Worm (Caenorhabditis elegans) whole organism, L2 larva: ENCODE measurements around the gene ZK1127.13.

Source experiments
- C34F6.9 ChIP-seq: fragments of 150-350 bp; optimal IDR thresholded peaks from 2 replicates; lab custom pipeline; 2014; ENCODE audit warnings: missing biosample characterization, missing genetic modification characterization
- R02D3.7 ChIP-seq: fragments of 150-350 bp; optimal IDR thresholded peaks from 2 replicates; lab custom pipeline; 2014; ENCODE audit warnings: missing biosample characterization, missing genetic modification characterization
- ZK546.5 ChIP-seq: sonication (generic microtip); optimal IDR thresholded peaks from 2 replicates; lab custom pipeline; 2017; ENCODE audit warnings: missing biosample characterization, missing genetic modification characterization
- alr-1 ChIP-seq: fragments of 150-350 bp; optimal IDR thresholded peaks from 2 replicates; lab custom pipeline; 2014; ENCODE audit warnings: missing biosample characterization, missing genetic modification characterization
- aly-2 ChIP-seq: fragments of 150-350 bp; optimal IDR thresholded peaks from 2 replicates; lab custom pipeline; 2014; ENCODE audit warnings: missing biosample characterization, missing genetic modification characterization
- ama-1 ChIP-seq: fragments of 150-350 bp; optimal IDR thresholded peaks from 2 replicates; lab custom pipeline; 2018; ENCODE audit warnings: inconsistent platforms
- blmp-1 ChIP-seq: sonication (generic microtip); optimal IDR thresholded peaks from 2 replicates; lab custom pipeline; 2017; ENCODE audit warnings: missing genetic modification characterization, mild to moderate bottlenecking, missing compliant biosample characterization, antibody characterized with exemption, moderate library complexity; ENCODE audit not compliant: insufficient read depth
- ceh-16 ChIP-seq: fragments of 150-350 bp; optimal IDR thresholded peaks from 2 replicates; lab custom pipeline; 2014; ENCODE audit warnings: missing biosample characterization, missing genetic modification characterization
- crh-2 ChIP-seq: sonication (generic microtip); optimal IDR thresholded peaks from 2 replicates; lab custom pipeline; 2017; ENCODE audit warnings: missing biosample characterization, missing genetic modification characterization
- dmd-4 ChIP-seq: sonication (generic microtip); optimal IDR thresholded peaks from 2 replicates; lab custom pipeline; 2017; ENCODE audit warnings: missing biosample characterization, missing genetic modification characterization
- elt-1 ChIP-seq: fragments of 150-350 bp; optimal IDR thresholded peaks from 2 replicates; lab custom pipeline; 2014; ENCODE audit warnings: missing biosample characterization, missing genetic modification characterization
- elt-3 ChIP-seq: sonication (generic microtip); optimal IDR thresholded peaks from 2 replicates; lab custom pipeline; 2017; ENCODE audit warnings: missing biosample characterization, missing genetic modification characterization
- fos-1 ChIP-seq: fragments of 150-350 bp; optimal IDR thresholded peaks from 2 replicates; lab custom pipeline; 2014; ENCODE audit warnings: missing biosample characterization, missing genetic modification characterization
- gmeb-1 ChIP-seq: fragments of 150-350 bp; optimal IDR thresholded peaks from 2 replicates; lab custom pipeline; 2014; ENCODE audit warnings: missing biosample characterization, missing genetic modification characterization
- mab-5 ChIP-seq: fragments of 150-350 bp; optimal IDR thresholded peaks from 2 replicates; lab custom pipeline; 2014; ENCODE audit warnings: missing biosample characterization, missing genetic modification characterization
- mdl-1 ChIP-seq, 2 experiments: fragments of 150-350 bp in 1 of 2; sonication (generic microtip) in 1 of 2; optimal IDR thresholded peaks; 2 replicates each; lab custom pipeline; 2017; ENCODE audit warnings: missing biosample characterization in 2 of 2, missing genetic modification characterization in 2 of 2
- nhr-10 ChIP-seq: sonication (generic microtip); optimal IDR thresholded peaks from 2 replicates; lab custom pipeline; 2017; ENCODE audit warnings: missing biosample characterization, missing genetic modification characterization
- nhr-129 ChIP-seq: fragments of 150-350 bp; optimal IDR thresholded peaks from 2 replicates; lab custom pipeline; 2014; ENCODE audit warnings: missing biosample characterization, missing genetic modification characterization
- nhr-21 ChIP-seq: fragments of 150-350 bp; optimal IDR thresholded peaks from 2 replicates; lab custom pipeline; 2014; ENCODE audit warnings: missing biosample characterization, missing genetic modification characterization
- nhr-23 ChIP-seq: fragments of 150-350 bp; optimal IDR thresholded peaks from 2 replicates; lab custom pipeline; 2014; ENCODE audit warnings: missing biosample characterization, missing genetic modification reagents, missing genetic modification characterization
- nhr-25 ChIP-seq: fragments of 150-350 bp; sonication (generic microtip); optimal IDR thresholded peaks from 3 replicates; lab custom pipeline; 2014; ENCODE audit warnings: missing biosample characterization, missing genetic modification characterization
- nhr-6 ChIP-seq: fragments of 150-350 bp; optimal IDR thresholded peaks from 2 replicates; lab custom pipeline; 2014; ENCODE audit warnings: missing biosample characterization, missing genetic modification characterization
- peb-1 ChIP-seq: fragments of 150-350 bp; optimal IDR thresholded peaks from 2 replicates; lab custom pipeline; 2014; ENCODE audit warnings: missing biosample characterization, missing genetic modification characterization
- sem-4 ChIP-seq: fragments of 150-350 bp; optimal IDR thresholded peaks from 2 replicates; lab custom pipeline; 2014; ENCODE audit warnings: missing biosample characterization, missing genetic modification reagents, missing genetic modification characterization
- skn-1 ChIP-seq: sonication (generic microtip); optimal IDR thresholded peaks from 2 replicates; lab custom pipeline; 2017; ENCODE audit warnings: missing biosample characterization, missing genetic modification characterization
- sma-9 ChIP-seq, 2 experiments: fragments of 150-350 bp in 1 of 2; sonication (generic microtip) in 1 of 2; optimal IDR thresholded peaks; 2 replicates each; lab custom pipeline; 2014 to 2016; ENCODE audit warnings: missing genetic modification characterization in 2 of 2, mild to moderate bottlenecking in 1 of 2, missing biosample characterization in 1 of 2, missing compliant biosample characterization in 1 of 2, missing genetic modification reagents in 1 of 2, moderate library complexity in 1 of 2
- snpc-4 ChIP-seq: fragments of 150-350 bp; optimal IDR thresholded peaks from 2 replicates; lab custom pipeline; 2014; ENCODE audit warnings: missing biosample characterization, missing genetic modification characterization
- unc-39 ChIP-seq: fragments of 150-350 bp; optimal IDR thresholded peaks from 2 replicates; lab custom pipeline; 2014; ENCODE audit warnings: missing biosample characterization, missing genetic modification characterization
- zag-1 ChIP-seq: fragments of 150-350 bp; optimal IDR thresholded peaks from 2 replicates; lab custom pipeline; 2014; ENCODE audit warnings: missing biosample characterization, missing genetic modification characterization
- ztf-1 ChIP-seq: fragments of 200-800 bp; sonication (Bioruptor generic); conservative IDR thresholded peaks from 2 replicates; pipeline ENCODE4 v1.3.6; 2022; ENCODE audit warnings: missing genetic modification characterization, missing compliant biosample characterization
- ztf-4 ChIP-seq: fragments of 150-350 bp; optimal IDR thresholded peaks from 2 replicates; lab custom pipeline; 2014; ENCODE audit warnings: missing biosample characterization, missing genetic modification characterization

ZK1127.13 gene

ce11 chrII:7060791-7061190 is 7.7 kb downstream of the ZK1127.13 start:
- TF ChIP-seq nhr-10 (tag; lab: Kevin White, UChicago) (no peak), nhr-6 (tag; lab: Kevin White, UChicago) (no peak), ztf-1 (GFP tag; lab: Robert Waterston, UW) (no peak), sem-4 (tag; lab: Kevin White, UChicago) (no peak), skn-1 (tag; lab: Kevin White, UChicago) (peak; percentile 87), snpc-4 (tag; lab: Kevin White, UChicago) (no peak)

ce11 chrII:7061730-7062129 is 8.6 kb downstream of the ZK1127.13 start, which contains the start of gene acs-6:
acs-6 (plus strand) TSS chrII:7062030.
- no peak for TF ChIP-seq zag-1 (tag; lab: Kevin White, UChicago)
- no peak for TF ChIP-seq elt-1 (tag; lab: Kevin White, UChicago)
- TF ChIP-seq C34F6.9 (tag; lab: Kevin White, UChicago), result no peak
- no peak for TF ChIP-seq nhr-21
- no peak for TF ChIP-seq alr-1 (tag; lab: Kevin White, UChicago)
- no peak for TF ChIP-seq ZK546.5 (tag; lab: Kevin White, UChicago)
- TF ChIP-seq nhr-25 (tag; lab: Kevin White, UChicago), result no peak
- no peak for TF ChIP-seq R02D3.7 (tag; lab: Kevin White, UChicago)
- no peak for TF ChIP-seq unc-39 (tag; lab: Kevin White, UChicago)

ce11 chrII:7065391-7065790 is 12.3 kb downstream of the ZK1127.13 start, which contains the start of gene nos-2:
nos-2 (plus strand) TSS chrII:7065618.
- no peak for TF ChIP-seq ceh-16 (tag; lab: Kevin White, UChicago)
- no peak for TF ChIP-seq ztf-4

- TF ChIP-seq dmd-4 (tag; lab: Kevin White, UChicago) (no peak), snpc-4 (tag; lab: Kevin White, UChicago) (no peak), aly-2 (tag; lab: Kevin White, UChicago) (no peak), nhr-129 (tag; lab: Kevin White, UChicago) (no peak), ztf-1 (GFP tag; lab: Robert Waterston, UW) (no peak), peb-1 (tag; lab: Kevin White, UChicago) (no peak), nhr-23 (no peak), sma-9 (GFP tag; optimal IDR thresholded peaks at IDR 0.05; lab: Kevin White, UChicago) (no peak), sma-9 (tag; optimal IDR thresholded peaks at IDR 0.05; lab: Kevin White, UChicago) (no peak), nhr-10 (tag; lab: Kevin White, UChicago) (no peak)
- TF ChIP-seq, all 48 proteins: peak for 0
These were observed 16.8 kb downstream of the ZK1127.13 start, which contains the start of gene him-14 for ce11 chrII:7069866-7070265. him-14 (minus strand) TSS chrII:7069966.

ce11 chrII:7070434-7070833 is 17.3 kb downstream of the ZK1127.13 start:
- TF ChIP-seq gmeb-1 (tag; lab: Kevin White, UChicago) (no peak), blmp-1 (tag; lab: Kevin White, UChicago) (no peak), fos-1 (tag; lab: Kevin White, UChicago) (no peak), nhr-6 (tag; lab: Kevin White, UChicago) (no peak), sem-4 (tag; lab: Kevin White, UChicago) (no peak), snpc-4 (tag; lab: Kevin White, UChicago) (no peak), elt-3 (no peak), crh-2 (tag; lab: Kevin White, UChicago) (no peak), ztf-1 (GFP tag; lab: Robert Waterston, UW) (no peak), nhr-10 (tag; lab: Kevin White, UChicago) (no peak), mab-5 (tag; lab: Kevin White, UChicago) (no peak)

ce11 chrII:7072315-7072589 is 19.2 kb downstream of the ZK1127.13 start, which contains the start of gene kars-1:
kars-1 (minus strand) TSS chrII:7072415.
- TF ChIP-seq skn-1 (tag; lab: Kevin White, UChicago) (no peak), mdl-1 (tag; optimal IDR thresholded peaks at IDR 0.05; lab: Kevin White, UChicago) (no peak), nhr-23 (no peak), elt-3 (no peak), ama-1 (no peak), blmp-1 (tag; lab: Kevin White, UChicago) (no peak), alr-1 (tag; lab: Kevin White, UChicago) (no peak), C34F6.9 (tag; lab: Kevin White, UChicago) (no peak), mab-5 (tag; lab: Kevin White, UChicago) (no peak), snpc-4 (tag; lab: Kevin White, UChicago) (no peak)
